Fruit fly (Drosophila melanogaster) whole organism, adult: ENCODE results near the gene Cdc5.

Experiments
- CG11617 ChIP-seq: fragments of 200-800 bp; sonication (Bioruptor generic); optimal IDR thresholded peaks from 2 replicates; lab custom pipeline; 2017; ENCODE audit warnings: mild to moderate bottlenecking, missing biosample characterization, missing genetic modification reagents, missing genetic modification characterization
- CG12768 ChIP-seq: fragments of 200-800 bp; sonication (Bioruptor generic); optimal IDR thresholded peaks from 2 replicates; lab custom pipeline; 2017; ENCODE audit warnings: missing biosample characterization, missing genetic modification characterization, mild to moderate bottlenecking, moderate library complexity, missing genetic modification reagents
- CG14711 ChIP-seq: fragments of 200-800 bp; sonication (Bioruptor generic); optimal IDR thresholded peaks from 2 replicates; lab custom pipeline; 2018; ENCODE audit warnings: missing biosample characterization, mild to moderate bottlenecking, missing genetic modification characterization, moderate library complexity
- CG1620 ChIP-seq: fragments of 200-800 bp; sonication (Bioruptor generic); optimal IDR thresholded peaks from 2 replicates; lab custom pipeline; 2016; ENCODE audit warnings: missing biosample characterization, missing genetic modification characterization
- CG33017 ChIP-seq: fragments of 200-800 bp; sonication (Bioruptor generic); optimal IDR thresholded peaks from 2 replicates; lab custom pipeline; 2018; ENCODE audit warnings: missing biosample characterization, mild to moderate bottlenecking, missing genetic modification characterization, moderate library complexity
- CG5204 ChIP-seq: fragments of 200-800 bp; sonication (Bioruptor generic); optimal IDR thresholded peaks from 2 replicates; lab custom pipeline; 2016; ENCODE audit warnings: missing biosample characterization, missing genetic modification characterization
- CG7045 ChIP-seq: fragments of 200-800 bp; sonication (Bioruptor generic); optimal IDR thresholded peaks from 2 replicates; lab custom pipeline; 2017; ENCODE audit warnings: missing biosample characterization, mild to moderate bottlenecking, missing genetic modification characterization
- CG7101 ChIP-seq: fragments of 200-800 bp; sonication (Bioruptor generic); optimal IDR thresholded peaks from 2 replicates; lab custom pipeline; 2018; ENCODE audit warnings: missing biosample characterization, mild to moderate bottlenecking, missing genetic modification characterization, moderate library complexity
- Clk ChIP-seq: fragments of 200-800 bp; sonication (Bioruptor generic); optimal IDR thresholded peaks from 2 replicates; lab custom pipeline; 2017; ENCODE audit warnings: missing biosample characterization, missing genetic modification characterization
- Crg-1 ChIP-seq: fragments of 200-800 bp; sonication (Bioruptor generic); optimal IDR thresholded peaks from 2 replicates; lab custom pipeline; 2016; ENCODE audit warnings: missing biosample characterization, missing genetic modification characterization
- Hr96 ChIP-seq: fragments of 200-800 bp; sonication (Bioruptor generic); optimal IDR thresholded peaks from 2 replicates; lab custom pipeline; 2016; ENCODE audit warnings: missing biosample characterization, missing genetic modification characterization
- Mnt ChIP-seq: fragments of 200-800 bp; sonication (Bioruptor generic); optimal IDR thresholded peaks from 2 replicates; lab custom pipeline; 2016; ENCODE audit warnings: missing biosample characterization, mild to moderate bottlenecking, missing genetic modification characterization
- bab1 ChIP-seq: fragments of 200-800 bp; sonication (Bioruptor generic); optimal IDR thresholded peaks from 3 replicates; lab custom pipeline; 2019; ENCODE audit warnings: missing biosample characterization, mild to moderate bottlenecking, missing genetic modification characterization, moderate library complexity
- cic ChIP-seq: fragments of 200-800 bp; sonication (Bioruptor generic); optimal IDR thresholded peaks from 2 replicates; lab custom pipeline; 2017; ENCODE audit warnings: missing biosample characterization, mild to moderate bottlenecking, missing genetic modification characterization, moderate library complexity
- cnc ChIP-seq, 2 experiments: fragments of >200 bp; optimal IDR thresholded peaks; 2 replicates each; lab custom pipeline; 2017
- kay ChIP-seq: fragments of 200-800 bp; sonication (Bioruptor generic); peaks from one replicate; lab custom pipeline; 2016; ENCODE audit warnings: missing biosample characterization, missing genetic modification characterization, borderline replicate concordance
- ovo ChIP-seq: fragments of 200-800 bp; sonication (Bioruptor generic); optimal IDR thresholded peaks from 2 replicates; lab custom pipeline; 2016; ENCODE audit warnings: missing biosample characterization, missing genetic modification characterization
- pad ChIP-seq: fragments of 200-800 bp; sonication (Bioruptor generic); optimal IDR thresholded peaks from 3 replicates; lab custom pipeline; 2017; ENCODE audit warnings: missing biosample characterization, missing genetic modification characterization, mild to moderate bottlenecking, moderate library complexity, missing genetic modification reagents
- tj ChIP-seq: fragments of 200-800 bp; sonication (Bioruptor generic); optimal IDR thresholded peaks from 3 replicates; lab custom pipeline; 2017; ENCODE audit warnings: missing biosample characterization, mild to moderate bottlenecking, missing genetic modification characterization, moderate library complexity
- toe ChIP-seq: fragments of 200-800 bp; sonication (Bioruptor generic); optimal IDR thresholded peaks from 2 replicates; lab custom pipeline; 2016; ENCODE audit warnings: missing biosample characterization, missing genetic modification characterization

Gene Cdc5

DNA sequence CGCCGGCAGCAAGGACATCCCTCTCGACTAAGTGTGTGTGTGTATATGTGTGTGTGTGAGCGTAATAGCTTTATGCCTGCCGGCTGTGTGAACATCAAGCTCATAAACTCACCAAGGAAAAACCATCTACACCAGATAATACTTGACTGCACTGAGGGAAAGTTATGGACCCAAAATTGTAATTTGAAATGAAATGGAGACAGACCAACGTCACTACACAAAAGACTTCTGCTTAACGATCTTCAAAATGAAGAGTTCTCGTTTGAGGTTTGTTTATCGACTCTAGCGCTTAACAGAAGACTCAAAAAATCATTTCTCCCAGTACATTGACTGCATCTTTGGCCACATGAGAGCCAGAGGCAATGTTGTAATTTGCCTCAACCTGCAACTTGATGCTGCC lies 26.9 kb upstream of the Cdc5 start:
- TF ChIP-seq CG5204 (no peak), CG12768 (GFP tag; lab: Kevin White, UChicago) (no peak), cic (GFP tag; lab: Kevin White, UChicago) (no peak), kay (GFP tag; lab: Kevin White, UChicago) (no peak), CG7101 (tag; lab: Kevin White, UChicago) (no peak), CG14711 (tag; lab: Kevin White, UChicago) (no peak), tj (GFP tag; lab: Kevin White, UChicago) (no peak), CG7045 (GFP tag; lab: Kevin White, UChicago) (no peak), bab1 (GFP tag; lab: Kevin White, UChicago) (no peak), Crg-1 (GFP tag; lab: Kevin White, UChicago) (no peak), CG1620 (GFP tag; lab: Kevin White, UChicago) (no peak), toe (GFP tag; lab: Kevin White, UChicago) (no peak)

DNA sequence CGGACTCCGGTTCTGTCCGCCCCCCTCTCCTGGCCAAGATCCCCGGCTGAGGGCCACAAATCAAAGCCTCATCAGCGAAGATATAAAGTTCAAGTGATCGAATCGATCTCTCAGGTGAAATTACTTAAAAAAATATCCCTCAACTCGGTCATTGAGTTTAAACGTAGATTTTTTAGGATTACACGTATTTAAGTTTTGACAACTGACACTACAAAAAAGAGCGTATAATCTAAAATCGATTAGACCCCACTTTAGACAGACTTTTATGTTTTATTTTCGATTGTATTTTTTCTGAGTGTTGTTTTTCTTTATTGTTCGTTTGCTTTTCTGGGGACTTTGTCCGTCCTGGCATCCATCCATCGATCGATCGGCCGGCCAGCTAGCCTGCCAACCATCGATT lies 23.9 kb upstream of the Cdc5 start:
- TF ChIP-seq CG5204 (no peak), cnc (optimal IDR thresholded peaks at IDR 0.05; lab: Kevin White, UChicago) (no peak), CG11617 (GFP tag; lab: Kevin White, UChicago) (no peak), Hr96 (GFP tag; lab: Kevin White, UChicago) (no peak), bab1 (GFP tag; lab: Kevin White, UChicago) (no peak), CG7101 (tag; lab: Kevin White, UChicago) (no peak), toe (GFP tag; lab: Kevin White, UChicago) (no peak), cic (GFP tag; lab: Kevin White, UChicago) (no peak), Mnt (GFP tag; lab: Kevin White, UChicago) (no peak), pad (GFP tag; lab: Kevin White, UChicago) (no peak), CG1620 (GFP tag; lab: Kevin White, UChicago) (no peak), kay (GFP tag; lab: Kevin White, UChicago) (no peak), CG12768 (GFP tag; lab: Kevin White, UChicago) (no peak), tj (GFP tag; lab: Kevin White, UChicago) (no peak), Crg-1 (GFP tag; lab: Kevin White, UChicago) (no peak), Clk (no peak)

DNA sequence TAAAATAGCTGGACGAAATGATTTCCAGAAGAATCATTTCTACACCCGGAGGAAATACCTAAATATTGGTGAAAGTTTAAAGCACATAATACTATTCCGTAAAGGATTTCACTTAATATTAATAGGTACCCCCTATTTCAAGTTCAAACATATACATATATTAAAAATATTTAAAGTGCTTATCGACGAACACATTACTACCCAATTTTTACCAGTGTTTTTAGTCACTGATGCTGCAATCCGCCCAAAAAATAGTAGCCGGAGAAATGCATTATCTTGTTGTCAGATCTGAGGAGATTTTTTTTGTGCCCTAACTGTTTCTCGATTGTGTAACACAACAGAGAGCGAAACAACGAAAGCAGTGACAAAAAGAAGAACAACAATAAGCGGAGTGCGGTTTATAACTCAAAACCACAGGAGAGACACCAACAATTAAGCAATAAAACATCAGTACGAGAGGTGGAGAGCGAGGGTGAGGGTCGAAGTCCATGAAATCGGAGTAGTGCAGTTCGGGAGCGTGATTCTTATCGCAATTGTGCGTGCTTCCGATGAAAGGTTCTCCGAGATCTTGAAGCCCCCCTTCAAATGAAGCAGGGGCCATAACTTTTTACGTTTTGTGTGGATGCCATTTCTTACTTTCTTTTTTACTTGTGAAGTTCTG lies 19.8 kb upstream of the Cdc5 start:
- no peak for TF ChIP-seq CG12768 (GFP tag; lab: Kevin White, UChicago)
- no peak for TF ChIP-seq CG33017
- TF ChIP-seq Clk = no peak
- no peak for TF ChIP-seq CG11617 (GFP tag; lab: Kevin White, UChicago)
- TF ChIP-seq toe (GFP tag; lab: Kevin White, UChicago) = no peak
- TF ChIP-seq bab1 (GFP tag; lab: Kevin White, UChicago) = peak; percentile 58
- TF ChIP-seq CG14711 (tag; lab: Kevin White, UChicago) = no peak
- peak; percentile 54 for TF ChIP-seq pad (GFP tag; lab: Kevin White, UChicago)
- TF ChIP-seq CG1620 (GFP tag; lab: Kevin White, UChicago) = no peak
- TF ChIP-seq cic (GFP tag; lab: Kevin White, UChicago) = no peak
- no peak for TF ChIP-seq Hr96 (GFP tag; lab: Kevin White, UChicago)

DNA sequence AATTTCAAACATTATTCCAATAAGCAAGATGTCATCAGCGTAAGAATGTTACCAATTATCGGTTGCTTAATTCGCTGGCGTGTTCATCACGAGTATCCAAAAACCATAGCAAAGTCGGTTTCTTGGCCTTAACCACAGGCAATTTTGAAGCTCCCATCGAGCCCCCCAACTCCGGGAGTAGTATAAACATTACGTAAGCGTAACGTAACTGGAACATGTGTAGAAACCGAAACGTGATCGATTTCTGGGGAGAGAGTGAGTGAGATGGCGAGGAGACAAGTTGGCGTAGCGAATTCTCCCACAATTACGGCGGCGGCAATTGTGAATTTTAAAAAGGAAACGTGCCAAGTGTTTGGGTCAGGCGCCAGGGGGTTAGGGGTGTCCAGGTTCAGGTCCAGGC lies 17.7 kb upstream of the Cdc5 start:
- no peak for TF ChIP-seq cnc (optimal IDR thresholded peaks at IDR 0.05; lab: Kevin White, UChicago)
- no peak for TF ChIP-seq Clk
- no peak for TF ChIP-seq ovo (GFP tag; lab: Kevin White, UChicago)
- no peak for TF ChIP-seq CG5204
- no peak for TF ChIP-seq cic (GFP tag; lab: Kevin White, UChicago)
- no peak for TF ChIP-seq pad (GFP tag; lab: Kevin White, UChicago)
- TF ChIP-seq CG12768 (GFP tag; lab: Kevin White, UChicago) = no peak
- TF ChIP-seq bab1 (GFP tag; lab: Kevin White, UChicago) = no peak
- no peak for TF ChIP-seq Crg-1 (GFP tag; lab: Kevin White, UChicago)
- TF ChIP-seq CG7045 (GFP tag; lab: Kevin White, UChicago) = no peak
- no peak for TF ChIP-seq kay (GFP tag; lab: Kevin White, UChicago)
- no peak for TF ChIP-seq CG1620 (GFP tag; lab: Kevin White, UChicago)
- TF ChIP-seq CG14711 (tag; lab: Kevin White, UChicago) = no peak
- no peak for TF ChIP-seq CG7101 (tag; lab: Kevin White, UChicago)
- no peak for TF ChIP-seq tj (GFP tag; lab: Kevin White, UChicago)
- TF ChIP-seq toe (GFP tag; lab: Kevin White, UChicago) = no peak
- no peak for TF ChIP-seq CG11617 (GFP tag; lab: Kevin White, UChicago)
- TF ChIP-seq CG33017 = no peak
- no peak for TF ChIP-seq Mnt (GFP tag; lab: Kevin White, UChicago)

DNA sequence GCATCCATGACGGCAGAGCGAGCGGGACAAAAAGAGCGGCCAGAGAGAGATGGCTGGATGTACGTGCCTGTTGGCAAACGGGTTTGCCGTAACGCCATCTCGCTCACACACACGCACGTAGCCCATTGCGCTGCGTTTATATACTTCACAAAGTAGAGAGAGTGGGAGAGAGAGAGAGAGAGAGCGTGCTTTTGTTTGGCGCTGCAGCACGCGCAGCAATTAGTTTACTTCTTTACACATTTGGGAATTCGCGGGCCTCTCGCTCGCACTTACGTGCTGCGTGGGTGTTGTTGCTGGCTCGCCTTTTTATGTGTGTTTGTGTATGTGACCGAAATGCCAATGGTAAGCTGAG lies 16.9 kb upstream of the Cdc5 start:
- no peak for TF ChIP-seq CG5204
- peak; percentile 94 for TF ChIP-seq pad (GFP tag; lab: Kevin White, UChicago)
